Fruit fly (Drosophila melanogaster): ENCODE results near the gene CG33177.

Gene CG33177

DNA sequence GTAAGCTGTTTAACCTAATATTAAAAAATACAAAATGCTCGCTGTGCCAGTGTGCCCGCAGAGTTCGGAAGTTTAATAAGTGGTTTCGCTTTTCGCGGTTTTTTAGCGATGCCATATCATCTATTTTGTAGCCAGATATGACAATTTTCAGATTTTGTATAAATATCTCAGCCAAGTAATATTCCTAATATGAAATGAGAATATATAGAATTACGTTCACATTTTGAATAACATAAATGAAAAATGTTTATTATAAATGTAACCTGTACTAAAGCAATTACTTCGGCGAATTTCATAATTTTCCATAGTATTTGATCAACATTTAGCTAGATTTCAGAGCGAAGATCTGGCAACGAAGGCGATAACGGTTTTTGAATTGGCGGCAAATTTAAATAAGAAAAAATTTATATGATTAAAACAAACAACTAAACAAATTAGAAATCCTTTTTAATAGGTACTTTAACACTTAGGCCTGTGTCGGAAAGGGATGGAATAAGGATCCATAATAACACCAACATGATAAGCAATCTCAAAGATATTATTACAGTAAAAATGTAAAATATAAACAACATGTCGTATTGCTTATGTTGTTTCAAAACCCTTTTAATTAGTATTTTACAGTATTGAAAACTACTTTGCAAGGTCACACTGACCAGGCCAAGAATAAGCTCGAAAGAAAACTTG is 14.7 kb upstream of the CG33177 start, which contains the start of the genes opm and dob (continued):
- TF ChIP-seq pan (optimal IDR thresholded peaks at IDR 0.05) (no peak), pan (GFP tag; optimal IDR thresholded peaks at IDR 0.05 in 1 of 2, IDR thresholded peaks at IDR 0.05 in 1 of 2) (no peak), Optix (GFP tag; IDR thresholded peaks at IDR 0.05) (no peak), CG7839 (tag; optimal IDR thresholded peaks at IDR 0.05) (peak; percentile 42), Lpt (GFP tag; optimal IDR thresholded peaks at IDR 0.05) (no peak), CG9215 (GFP tag; IDR thresholded peaks at IDR 0.05) (no peak), kay (GFP tag; optimal IDR thresholded peaks at IDR 0.05) (no peak), CG18476 (GFP tag; optimal IDR thresholded peaks at IDR 0.05) (no peak), sisA (GFP tag; IDR thresholded peaks at IDR 0.05) (no peak), Chrac-16 (GFP tag; optimal IDR thresholded peaks at IDR 0.05) (no peak), Rfx (GFP tag; IDR thresholded peaks at IDR 0.05) (0 out of 2 replicates have a peak, but pooled peaks have one; percentile 7), NC2β (GFP tag; optimal IDR thresholded peaks at IDR 0.05) (no peak), CG12104 (GFP tag; optimal IDR thresholded peaks at IDR 0.05) (no peak), cato (GFP tag; optimal IDR thresholded peaks at IDR 0.05; ENCODE audit: borderline replicate concordance) (no peak), psq (GFP tag; optimal IDR thresholded peaks at IDR 0.05) (no peak), fd102C (GFP tag; optimal IDR thresholded peaks at IDR 0.05) (no peak), Abd-B (GFP tag; optimal IDR thresholded peaks at IDR 0.05) (peak; percentile 50), CG11560 (tag; IDR thresholded peaks at IDR 0.05) (no peak), hb (GFP tag; IDR thresholded peaks at IDR 0.05; ENCODE audit: partially characterized antibody) (no peak), CG4707 (GFP tag; optimal IDR thresholded peaks at IDR 0.05) (no peak), CG6854 (GFP tag; optimal IDR thresholded peaks at IDR 0.05) (no peak), dpn (GFP tag; optimal IDR thresholded peaks at IDR 0.05) (peak in 1 of 2 experiments; percentile 3), br (optimal IDR thresholded peaks at IDR 0.05) (no peak), kni (GFP tag; optimal IDR thresholded peaks at IDR 0.05) (no peak), gem (tag; optimal IDR thresholded peaks at IDR 0.05) (peak; percentile 61), Ssrp (tag; optimal IDR thresholded peaks at IDR 0.05) (peak; percentile 27), Atf3 (GFP tag; optimal IDR thresholded peaks at IDR 0.05) (no peak), sr (GFP tag; IDR thresholded peaks at IDR 0.05) (no peak), corto (GFP tag; optimal IDR thresholded peaks at IDR 0.05) (no peak), CG6791 (GFP tag; IDR thresholded peaks at IDR 0.05; ENCODE audit: partially characterized antibody) (no peak), Dp (GFP tag; optimal IDR thresholded peaks at IDR 0.05) (peak; percentile 79), abd-A (tag; optimal IDR thresholded peaks at IDR 0.05) (no peak), repo (GFP tag; optimal IDR thresholded peaks at IDR 0.05) (no peak), Dll (GFP tag; IDR thresholded peaks at IDR 0.05; ENCODE audit: partially characterized antibody) (no peak), vnd (GFP tag; IDR thresholded peaks at IDR 0.05; ENCODE audit: partially characterized antibody) (no peak), CG1024 (GFP tag; IDR thresholded peaks at IDR 0.05) (no peak), grn (GFP tag; optimal IDR thresholded peaks at IDR 0.05) (no peak), CG14710 (tag; optimal IDR thresholded peaks at IDR 0.05) (peak; percentile 80), CG15073 (GFP tag; optimal IDR thresholded peaks at IDR 0.05) (no peak), Doc2 (GFP tag; IDR thresholded peaks at IDR 0.05) (no peak), ac (GFP tag; optimal IDR thresholded peaks at IDR 0.05) (no peak), Mad (GFP tag; optimal IDR thresholded peaks at IDR 0.05) (no peak), fd64A (GFP tag; optimal IDR thresholded peaks at IDR 0.05) (no peak), Hmx (GFP tag; optimal IDR thresholded peaks at IDR 0.05) (no peak), croc (GFP tag; conservative IDR thresholded peaks at IDR 0.05) (no peak), Spps (tag; optimal IDR thresholded peaks at IDR 0.05) (no peak), Awh (GFP tag; IDR thresholded peaks at IDR 0.05) (no peak), CG7556 (GFP tag; optimal IDR thresholded peaks at IDR 0.05) (no peak), Rx (GFP tag; IDR thresholded peaks at IDR 0.05) (no peak), CG4617 (GFP tag; optimal IDR thresholded peaks at IDR 0.05; ENCODE audit: borderline replicate concordance) (no peak), ab (GFP tag; optimal IDR thresholded peaks at IDR 0.05) (no peak)

Measured in whole organism, embryonic.